Worm (Caenorhabditis elegans) whole organism, early embryonic: ENCODE data around the gene eri-5.
A peak's percentile ranks its signal among the peaks of the same experiment; 100 is the strongest.

ENCODE experiments used
- B0310.2 ChIP-seq: sonication (generic microtip); optimal IDR thresholded peaks from 2 replicates; lab custom pipeline; 2016; ENCODE audit warnings: mild to moderate bottlenecking, missing genetic modification characterization, missing compliant biosample characterization
- ama-1 ChIP-seq: fragments of 150-350 bp; optimal IDR thresholded peaks from 2 replicates; lab custom pipeline; 2014
- hmg-4 ChIP-seq: fragments of 200-800 bp; sonication (Bioruptor generic); optimal IDR thresholded peaks from 2 replicates; lab custom pipeline; 2018; ENCODE audit warnings: mild to moderate bottlenecking, missing genetic modification characterization, missing compliant biosample characterization
- scrt-1 ChIP-seq: fragments of 200-800 bp; sonication (Bioruptor generic); IDR thresholded peaks from 2 replicates; pipeline ENCODE4 v1.3.6; 2022; ENCODE audit warnings: missing genetic modification characterization, missing compliant biosample characterization

DNA sequence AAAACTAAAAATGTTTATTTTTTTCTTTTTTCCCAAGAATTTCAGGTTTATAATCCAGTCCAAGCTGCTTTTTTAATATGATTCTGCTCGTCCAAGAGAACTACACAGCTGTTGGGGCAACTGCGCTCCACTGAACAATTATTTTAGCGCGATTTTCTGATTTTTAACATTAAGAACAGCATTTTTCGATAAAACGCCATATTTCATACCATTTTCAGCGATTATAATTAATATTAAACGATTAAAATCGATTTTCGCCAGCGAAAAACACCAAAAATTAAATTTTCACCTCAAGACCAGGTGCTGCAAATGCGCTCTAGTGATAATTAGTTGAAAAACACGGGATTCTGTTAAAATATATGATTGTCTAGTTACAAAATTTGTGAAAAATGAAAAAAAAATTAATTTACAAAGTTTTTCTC lies 359 bp upstream of the eri-5 start:
- TF ChIP-seq scrt-1 (GFP tag; lab: Robert Waterston, UW) (no peak), B0310.2 (tag; lab: Kevin White, UChicago) (peak; percentile 15), hmg-4 (GFP tag; lab: Kevin White, UChicago) (no peak), ama-1 (lab: Kevin White, UChicago) (no peak)
